Worm (Caenorhabditis elegans) whole organism, mixed stage, embryonic: ENCODE measurements around the gene nlp-57.

Source experiments
- M03D4.4 ChIP-seq: sonication (generic microtip); optimal IDR thresholded peaks from 2 replicates; lab custom pipeline; 2017; ENCODE audit warnings: mild to moderate bottlenecking, missing genetic modification characterization, missing compliant biosample characterization
- bed-3 ChIP-seq: fragments of 200-800 bp; sonication (Bioruptor generic); optimal IDR thresholded peaks from 3 replicates; lab custom pipeline; 2018; ENCODE audit warnings: mild to moderate bottlenecking, missing genetic modification characterization, moderate library complexity, missing compliant biosample characterization
- blmp-1 ChIP-seq: fragments of 150-350 bp; optimal IDR thresholded peaks from 2 replicates; lab custom pipeline; 2014; ENCODE audit warnings: missing biosample characterization, missing genetic modification characterization
- ceh-39 ChIP-seq: fragments of 150-350 bp; optimal IDR thresholded peaks from 2 replicates; lab custom pipeline; 2014; ENCODE audit warnings: missing biosample characterization, missing genetic modification characterization
- ces-1 ChIP-seq: fragments of 150-350 bp; optimal IDR thresholded peaks from 2 replicates; lab custom pipeline; 2014; ENCODE audit warnings: missing biosample characterization, missing genetic modification reagents, missing genetic modification characterization
- cnd-1 ChIP-seq: fragments of 200-800 bp; sonication (Bioruptor generic); optimal IDR thresholded peaks from 2 replicates; lab custom pipeline; 2018; ENCODE audit warnings: mild to moderate bottlenecking, missing genetic modification characterization, missing compliant biosample characterization
- drap-1 ChIP-seq: fragments of 200-800 bp; sonication (Bioruptor generic); optimal IDR thresholded peaks from 3 replicates; lab custom pipeline; 2018; ENCODE audit warnings: mild to moderate bottlenecking, missing genetic modification characterization, missing compliant biosample characterization
- elt-1 ChIP-seq: sonication (generic microtip); optimal IDR thresholded peaks from 2 replicates; lab custom pipeline; 2017; ENCODE audit warnings: missing genetic modification characterization, mild to moderate bottlenecking, missing compliant biosample characterization, antibody characterized with exemption, moderate library complexity, borderline replicate concordance; ENCODE audit not compliant: insufficient read depth
- elt-3 ChIP-seq: fragments of 150-350 bp; optimal IDR thresholded peaks from 2 replicates; lab custom pipeline; 2014; ENCODE audit warnings: missing biosample characterization, missing genetic modification characterization
- flh-1 ChIP-seq: fragments of 200-800 bp; sonication (Bioruptor generic); optimal IDR thresholded peaks from 2 replicates; lab custom pipeline; 2018; ENCODE audit warnings: mild to moderate bottlenecking, missing genetic modification characterization, moderate library complexity, missing compliant biosample characterization
- ham-2 ChIP-seq: fragments of 200-800 bp; sonication (Bioruptor generic); optimal IDR thresholded peaks from 2 replicates; lab custom pipeline; 2018; ENCODE audit warnings: mild to moderate bottlenecking, missing genetic modification characterization, missing compliant biosample characterization
- hlh-1 ChIP-seq: fragments of 150-350 bp; optimal IDR thresholded peaks from 2 replicates; lab custom pipeline; 2014; ENCODE audit warnings: missing biosample characterization, missing genetic modification reagents, missing genetic modification characterization
- lin-13 ChIP-seq: fragments of 150-350 bp; optimal IDR thresholded peaks from 2 replicates; lab custom pipeline; 2014; ENCODE audit warnings: missing biosample characterization, missing genetic modification characterization
- lsy-2 ChIP-seq: fragments of 150-350 bp; optimal IDR thresholded peaks from 2 replicates; lab custom pipeline; 2014; ENCODE audit warnings: missing biosample characterization, missing genetic modification characterization
- mab-5 ChIP-seq: fragments of 150-350 bp; optimal IDR thresholded peaks from 2 replicates; lab custom pipeline; 2014; ENCODE audit warnings: missing biosample characterization, missing genetic modification characterization
- mep-1 ChIP-seq: fragments of 150-350 bp; optimal IDR thresholded peaks from 2 replicates; lab custom pipeline; 2017; ENCODE audit warnings: missing biosample characterization, missing genetic modification reagents, missing genetic modification characterization, inconsistent platforms
- mls-2 ChIP-seq: sonication (generic microtip); optimal IDR thresholded peaks from 2 replicates; lab custom pipeline; 2016; ENCODE audit warnings: mild to moderate bottlenecking, missing genetic modification characterization, moderate library complexity, missing compliant biosample characterization
- nhr-12 ChIP-seq: fragments of 150-350 bp; optimal IDR thresholded peaks from 2 replicates; lab custom pipeline; 2014; ENCODE audit warnings: missing biosample characterization, missing genetic modification characterization
- nhr-2 ChIP-seq: fragments of 150-350 bp; optimal IDR thresholded peaks from 2 replicates; lab custom pipeline; 2014; ENCODE audit warnings: missing biosample characterization, missing genetic modification characterization
- nhr-237 ChIP-seq: fragments of 150-350 bp; optimal IDR thresholded peaks from 2 replicates; lab custom pipeline; 2014; ENCODE audit warnings: missing biosample characterization, missing genetic modification characterization
- nhr-28 ChIP-seq: fragments of 150-350 bp; optimal IDR thresholded peaks from 2 replicates; lab custom pipeline; 2014; ENCODE audit warnings: missing biosample characterization, missing genetic modification characterization
- pha-4 ChIP-seq: fragments of 150-350 bp; optimal IDR thresholded peaks from 2 replicates; lab custom pipeline; 2018; ENCODE audit warnings: missing biosample characterization, missing genetic modification reagents, missing genetic modification characterization
- sem-2 ChIP-seq: fragments of 200-800 bp; sonication (Bioruptor generic); optimal IDR thresholded peaks from 2 replicates; lab custom pipeline; 2018; ENCODE audit warnings: mild to moderate bottlenecking, missing genetic modification characterization, missing compliant biosample characterization
- snpc-4 ChIP-seq: fragments of 150-350 bp; optimal IDR thresholded peaks from 2 replicates; lab custom pipeline; 2014; ENCODE audit warnings: missing biosample characterization, missing genetic modification characterization
- sptf-1 ChIP-seq: sonication (generic microtip); optimal IDR thresholded peaks from 2 replicates; lab custom pipeline; 2017; ENCODE audit warnings: mild to moderate bottlenecking, missing genetic modification characterization, moderate library complexity, missing compliant biosample characterization
- tbx-8 ChIP-seq: fragments of 200-800 bp; sonication (Bioruptor generic); optimal IDR thresholded peaks from 2 replicates; lab custom pipeline; 2018; ENCODE audit warnings: mild to moderate bottlenecking, missing genetic modification characterization, moderate library complexity, missing compliant biosample characterization
- unc-120 ChIP-seq: sonication (generic microtip); optimal IDR thresholded peaks from 2 replicates; lab custom pipeline; 2017; ENCODE audit warnings: missing genetic modification characterization, missing compliant biosample characterization; ENCODE audit not compliant: poor library complexity, severe bottlenecking
- unc-39 ChIP-seq: fragments of 150-350 bp; optimal IDR thresholded peaks from 2 replicates; lab custom pipeline; 2014; ENCODE audit warnings: missing biosample characterization, missing genetic modification characterization
- unc-62 ChIP-seq: fragments of 150-350 bp; optimal IDR thresholded peaks from 2 replicates; lab custom pipeline; 2014; ENCODE audit warnings: missing biosample characterization, missing genetic modification reagents, missing genetic modification characterization
- zip-8 ChIP-seq: fragments of 150-350 bp; optimal IDR thresholded peaks from 2 replicates; lab custom pipeline; 2014; ENCODE audit warnings: missing biosample characterization, missing genetic modification characterization
- ztf-11 ChIP-seq: fragments of 150-350 bp; optimal IDR thresholded peaks from 2 replicates; lab custom pipeline; 2014; ENCODE audit warnings: missing biosample characterization, missing genetic modification characterization

nlp-57 gene

DNA sequence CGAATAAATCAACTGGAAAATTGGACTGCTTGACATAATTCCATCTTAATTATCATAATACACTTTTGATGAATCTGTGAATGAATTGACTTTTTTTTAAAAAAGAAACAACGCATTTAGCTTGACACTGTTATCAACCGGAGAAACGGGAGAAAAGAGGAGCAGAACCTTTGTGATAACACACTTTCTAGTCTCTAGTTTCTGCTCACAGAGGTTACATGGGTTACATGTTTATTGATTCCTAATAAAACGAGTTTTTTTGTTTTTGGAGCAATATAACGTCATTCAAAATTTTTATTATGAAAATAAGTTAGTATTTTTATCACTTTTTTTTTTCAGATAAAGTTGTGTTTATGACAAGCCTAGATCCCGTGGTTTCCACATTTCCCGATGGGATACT is 1.1 kb downstream of the nlp-57 start, which contains the start of gene hizr-1:
hizr-1 (plus strand) TSS at position 340 of the 400 bp plus-strand sequence.
- no peak for TF ChIP-seq bed-3
- no peak for TF ChIP-seq tbx-8 (GFP tag; lab: Kevin White, UChicago)
- no peak for TF ChIP-seq mls-2 (tag; lab: Kevin White, UChicago)
- no peak for TF ChIP-seq flh-1

DNA sequence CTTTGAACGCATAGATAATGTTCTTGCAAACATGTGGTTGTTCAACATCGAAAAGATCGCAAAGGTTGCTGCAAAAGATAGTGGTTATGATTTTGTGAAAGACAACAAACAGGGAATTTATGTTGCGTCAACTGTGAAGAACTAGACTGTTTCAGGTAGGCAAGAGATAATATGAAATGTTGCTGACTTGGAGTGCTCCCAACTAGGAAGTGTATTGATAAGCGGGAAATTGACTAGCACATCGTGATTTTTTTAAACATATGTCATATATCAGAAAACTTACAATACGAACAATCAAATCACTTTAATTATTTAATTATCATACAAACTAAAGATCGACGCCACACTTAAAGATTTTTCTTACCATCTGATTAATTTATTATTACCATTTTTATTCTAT is 6.4 kb downstream of the nlp-57 start:
- TF ChIP-seq drap-1 (GFP tag; lab: Kevin White, UChicago) (no peak), unc-39 (no peak), bed-3 (no peak), unc-62 (GFP tag; lab: Kevin White, UChicago) (no peak), sptf-1 (no peak), nhr-28 (tag; lab: Kevin White, UChicago) (no peak), cnd-1 (tag; lab: Kevin White, UChicago) (no peak), elt-3 (no peak), ces-1 (GFP tag; lab: Kevin White, UChicago) (no peak), ham-2 (GFP tag; lab: Kevin White, UChicago) (no peak), lsy-2 (no peak), nhr-237 (tag; lab: Kevin White, UChicago) (no peak), mab-5 (tag; lab: Kevin White, UChicago) (no peak), unc-120 (tag; lab: Kevin White, UChicago) (no peak), mep-1 (no peak), nhr-2 (tag; lab: Kevin White, UChicago) (no peak)

DNA sequence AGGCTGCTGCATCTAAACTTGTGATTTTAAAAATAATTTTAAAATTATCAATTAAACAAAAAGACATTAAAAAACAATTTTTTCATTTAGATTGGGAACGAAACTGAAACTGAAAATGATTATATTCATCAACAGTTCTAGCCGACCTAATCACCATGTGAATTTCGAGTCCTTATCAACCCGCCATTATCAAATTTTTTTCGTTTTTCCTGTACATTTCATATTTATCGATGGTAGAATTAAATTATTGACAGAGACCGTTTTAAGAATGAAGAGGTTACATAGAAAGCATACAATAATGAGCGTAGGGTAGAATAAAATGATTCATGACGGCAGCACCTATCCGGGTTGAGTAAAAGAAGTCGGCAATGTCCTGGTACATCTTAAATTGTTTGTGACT is 7.4 kb downstream of the nlp-57 start, which contains the start of gene asm-2:
asm-2 (minus strand) TSS at position 12 of the 400 bp plus-strand sequence.
- no peak for TF ChIP-seq ztf-11 (tag; lab: Kevin White, UChicago)
- TF ChIP-seq ces-1 (GFP tag; lab: Kevin White, UChicago) = no peak
- no peak for TF ChIP-seq unc-39
- no peak for TF ChIP-seq M03D4.4
- no peak for TF ChIP-seq sptf-1

DNA sequence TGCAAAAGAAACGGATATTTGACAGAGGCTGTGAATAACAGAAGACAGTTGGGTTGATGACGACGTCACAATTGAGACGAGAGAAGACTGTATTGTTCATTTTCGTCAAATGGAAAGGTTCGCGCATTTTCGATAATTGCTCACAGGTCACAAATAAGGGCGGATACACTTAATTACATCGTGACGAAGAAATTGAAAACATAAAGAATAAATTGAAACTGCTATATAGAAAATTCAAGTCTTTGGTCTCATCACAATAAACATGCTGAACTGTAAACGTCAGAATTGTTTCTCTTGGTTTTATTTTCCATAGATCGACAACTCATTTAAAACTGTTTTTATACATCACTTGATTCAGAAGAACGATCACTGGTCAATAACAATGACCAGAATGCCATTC is 10.0 kb downstream of the nlp-57 start, which contains the start of gene ZK455.5:
ZK455.5 (minus strand) TSS at position 101 of the 400 bp plus-strand sequence.
- no peak for TF ChIP-seq zip-8 (tag; lab: Kevin White, UChicago)
- no peak for TF ChIP-seq ces-1 (GFP tag; lab: Kevin White, UChicago)

DNA sequence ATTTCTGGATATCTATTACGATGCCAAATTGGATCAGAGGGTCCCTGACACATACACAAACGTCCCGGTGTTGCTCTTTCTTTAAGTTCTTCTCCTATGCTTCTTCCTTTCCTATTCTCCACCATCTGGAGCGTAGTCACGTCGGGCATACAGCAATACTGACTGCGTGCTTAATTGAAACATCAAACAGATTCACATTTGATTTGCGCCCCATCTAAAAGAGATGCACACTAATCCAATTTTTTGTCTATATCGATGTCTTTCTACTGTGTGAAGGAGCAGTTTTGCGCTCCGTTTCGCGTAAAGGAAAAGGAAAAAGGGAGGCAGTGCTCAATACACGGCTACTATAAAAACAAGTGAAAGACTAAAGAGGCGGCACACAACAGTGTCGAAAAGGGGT is 11.9 kb downstream of the nlp-57 start:
- no peak for TF ChIP-seq elt-1 (tag; lab: Kevin White, UChicago)
- peak; percentile 90 for TF ChIP-seq ces-1 (GFP tag; lab: Kevin White, UChicago)
- no peak for TF ChIP-seq lin-13 (tag; lab: Kevin White, UChicago)
- TF ChIP-seq, all 35 proteins: peak for 1

DNA sequence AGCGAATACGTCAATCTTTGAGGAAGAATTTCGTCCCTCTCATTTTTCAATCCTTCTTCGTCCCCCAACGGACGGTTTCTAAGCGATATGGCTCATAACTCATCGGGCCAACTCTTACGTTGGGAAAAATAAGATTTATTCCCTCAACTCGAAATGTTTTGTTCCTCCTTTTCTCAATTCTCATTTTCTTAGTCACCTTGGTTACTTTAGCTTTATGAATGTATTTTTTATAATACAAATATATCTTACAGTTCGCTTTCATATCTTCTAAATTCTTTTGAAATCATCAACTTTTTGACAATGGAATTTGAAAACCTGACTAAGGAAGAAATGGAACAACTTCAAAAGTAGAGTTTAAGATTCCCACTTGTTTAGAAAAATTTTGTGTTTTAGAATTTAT is 12.6 kb downstream of the nlp-57 start, which contains the start of gene npr-9:
npr-9 (plus strand) TSS at position 301 of the 400 bp plus-strand sequence.
- TF ChIP-seq unc-120 (tag; lab: Kevin White, UChicago) (no peak), ceh-39 (no peak), blmp-1 (tag; lab: Kevin White, UChicago) (no peak), sem-2 (GFP tag; lab: Kevin White, UChicago) (no peak), nhr-12 (no peak), M03D4.4 (no peak), snpc-4 (tag; lab: Kevin White, UChicago) (no peak), pha-4 (tag; lab: Kevin White, UChicago) (no peak), hlh-1 (tag; lab: Kevin White, UChicago) (no peak), mls-2 (tag; lab: Kevin White, UChicago) (no peak), drap-1 (GFP tag; lab: Kevin White, UChicago) (no peak), unc-39 (no peak), nhr-2 (tag; lab: Kevin White, UChicago) (no peak), tbx-8 (GFP tag; lab: Kevin White, UChicago) (no peak), elt-1 (tag; lab: Kevin White, UChicago) (no peak)
